Fruit fly (Drosophila melanogaster) whole organism, embryonic: Measurements from ENCODE around the gene SKIP.

ENCODE experiments used
- Blimp-1 ChIP-seq: fragments of 200-800 bp; sonication (Bioruptor generic); optimal IDR thresholded peaks from 3 replicates; lab custom pipeline; 2018; ENCODE audit warnings: missing biosample characterization, missing genetic modification characterization, mild to moderate bottlenecking, moderate library complexity, missing genetic modification reagents
- C15 ChIP-seq: fragments of 200-800 bp; sonication (Bioruptor generic); IDR thresholded peaks from 3 replicates; pipeline ENCODE4 v1.3.6; 2022; ENCODE audit warnings: missing biosample characterization, missing genetic modification characterization
- CG11560 ChIP-seq: fragments of 200-800 bp; sonication (Bioruptor generic); IDR thresholded peaks from 3 replicates; pipeline ENCODE4 v1.3.6; 2022; ENCODE audit warnings: missing biosample characterization, missing genetic modification characterization
- CG12155 ChIP-seq: fragments of 200-800 bp; sonication (Bioruptor generic); optimal IDR thresholded peaks from 3 replicates; lab custom pipeline; 2016; ENCODE audit warnings: missing biosample characterization, missing genetic modification characterization
- CG12744 ChIP-seq: fragments of 200-800 bp; sonication (Bioruptor generic); optimal IDR thresholded peaks from 2 replicates; lab custom pipeline; 2016; ENCODE audit warnings: missing biosample characterization, missing genetic modification characterization
- CG12942 ChIP-seq: fragments of 200-800 bp; sonication (Bioruptor generic); optimal IDR thresholded peaks from 3 replicates; lab custom pipeline; 2016; ENCODE audit warnings: missing biosample characterization, missing genetic modification characterization
- CG14050 ChIP-seq: fragments of 200-800 bp; sonication (Bioruptor generic); IDR thresholded peaks from 3 replicates; pipeline ENCODE4 v1.3.6; 2022; ENCODE audit warnings: missing biosample characterization, missing genetic modification characterization
- CG1529 ChIP-seq: fragments of 200-800 bp; sonication (Bioruptor generic); optimal IDR thresholded peaks from 3 replicates; lab custom pipeline; 2018; ENCODE audit warnings: missing biosample characterization, missing genetic modification characterization
- CG15479 ChIP-seq: fragments of 200-800 bp; sonication (Bioruptor generic); optimal IDR thresholded peaks from 3 replicates; lab custom pipeline; 2019; ENCODE audit warnings: missing biosample characterization, mild to moderate bottlenecking, missing genetic modification characterization, moderate library complexity
- CG17829 ChIP-seq: fragments of 200-800 bp; optimal IDR thresholded peaks from 2 replicates; lab custom pipeline; 2019; ENCODE audit warnings: missing biosample characterization, mild to moderate bottlenecking, missing genetic modification characterization, moderate library complexity
- CG1792 ChIP-seq: fragments of 200-800 bp; sonication (Bioruptor generic); optimal IDR thresholded peaks from 2 replicates; lab custom pipeline; 2016; ENCODE audit warnings: missing biosample characterization, missing genetic modification characterization
- CG2678 ChIP-seq: fragments of 200-800 bp; sonication (Bioruptor generic); optimal IDR thresholded peaks from 3 replicates; lab custom pipeline; 2019; ENCODE audit warnings: missing biosample characterization, mild to moderate bottlenecking, missing genetic modification characterization, moderate library complexity
- CG4820 ChIP-seq: fragments of 200-800 bp; sonication (Bioruptor generic); optimal IDR thresholded peaks from 3 replicates; lab custom pipeline; 2016; ENCODE audit warnings: missing biosample characterization, missing genetic modification characterization
- CG5245 ChIP-seq: fragments of 200-800 bp; sonication (Bioruptor generic); optimal IDR thresholded peaks from 3 replicates; lab custom pipeline; 2016; ENCODE audit warnings: missing biosample characterization, missing genetic modification characterization
- CG7987 ChIP-seq: fragments of 200-800 bp; sonication (Bioruptor generic); optimal IDR thresholded peaks from 2 replicates; lab custom pipeline; 2018; ENCODE audit warnings: missing biosample characterization, mild to moderate bottlenecking, missing genetic modification characterization, moderate library complexity
- CG8924 ChIP-seq: fragments of 200-800 bp; optimal IDR thresholded peaks from 3 replicates; lab custom pipeline; 2019; ENCODE audit warnings: missing biosample characterization, mild to moderate bottlenecking, missing genetic modification characterization, moderate library complexity
- CG9437 ChIP-seq: fragments of 200-800 bp; sonication (Bioruptor generic); optimal IDR thresholded peaks from 2 replicates; lab custom pipeline; 2018; ENCODE audit warnings: missing biosample characterization, mild to moderate bottlenecking, missing genetic modification characterization
- CG9876 ChIP-seq: fragments of 200-800 bp; sonication (Bioruptor generic); optimal IDR thresholded peaks from 2 replicates; lab custom pipeline; 2016; ENCODE audit warnings: missing biosample characterization, missing genetic modification characterization
- Camta ChIP-seq: fragments of 200-800 bp; sonication (Bioruptor generic); optimal IDR thresholded peaks from 2 replicates; lab custom pipeline; 2016; ENCODE audit warnings: missing biosample characterization, missing genetic modification characterization
- CrebB ChIP-seq: fragments of 200-800 bp; sonication (Bioruptor generic); optimal IDR thresholded peaks from 3 replicates; lab custom pipeline; 2018; ENCODE audit warnings: missing biosample characterization, mild to moderate bottlenecking, missing genetic modification characterization
- Dfd ChIP-seq, 2 experiments: fragments of >200 bp; optimal IDR thresholded peaks; 2 replicates each; lab custom pipeline; 2017; ENCODE audit warnings: missing biosample characterization in 2 of 2, missing genetic modification characterization in 2 of 2
- Fer1 ChIP-seq: fragments of 200-800 bp; sonication (Bioruptor generic); optimal IDR thresholded peaks from 2 replicates; lab custom pipeline; 2017; ENCODE audit warnings: missing biosample characterization, mild to moderate bottlenecking, missing genetic modification characterization
- GATAe ChIP-seq: fragments of 200-800 bp; sonication (Bioruptor generic); conservative IDR thresholded peaks from 2 replicates; pipeline ENCODE4 v1.3.6; 2022; ENCODE audit warnings: missing biosample characterization, missing genetic modification characterization
- Mad ChIP-seq: fragments of 200-800 bp; sonication (Bioruptor generic); optimal IDR thresholded peaks from 2 replicates; lab custom pipeline; 2016; ENCODE audit warnings: missing biosample characterization, missing genetic modification characterization
- Mrtf ChIP-seq: fragments of 200-800 bp; sonication (Bioruptor generic); IDR thresholded peaks from 3 replicates; pipeline ENCODE4 v1.3.6; 2022; ENCODE audit warnings: missing biosample characterization, missing genetic modification characterization
- Oli ChIP-seq: fragments of 200-800 bp; sonication (Bioruptor generic); optimal IDR thresholded peaks from 2 replicates; lab custom pipeline; 2018; ENCODE audit warnings: missing biosample characterization, mild to moderate bottlenecking, missing genetic modification characterization, moderate library complexity
- Pdp1 ChIP-seq, 2 experiments: fragments of 200-800 bp; sonication (Bioruptor generic); optimal IDR thresholded peaks; 3 replicates each; lab custom pipeline; 2016; ENCODE audit warnings: missing biosample characterization in 2 of 2, missing genetic modification characterization in 2 of 2, mild to moderate bottlenecking in 1 of 2, moderate library complexity in 1 of 2
- Scr ChIP-seq: fragments of 200-800 bp; sonication (Bioruptor generic); IDR thresholded peaks from 2 replicates; pipeline ENCODE4 v1.3.6; 2022; ENCODE audit warnings: missing biosample characterization, missing genetic modification characterization; ENCODE audit not compliant: partially characterized antibody
- Sry-β ChIP-seq: fragments of 200-800 bp; sonication (Bioruptor generic); optimal IDR thresholded peaks from 2 replicates; lab custom pipeline; 2018; ENCODE audit warnings: missing biosample characterization, mild to moderate bottlenecking, missing genetic modification characterization, moderate library complexity
- Usf ChIP-seq: fragments of 200-800 bp; sonication (Bioruptor generic); optimal IDR thresholded peaks from 2 replicates; lab custom pipeline; 2017; ENCODE audit warnings: missing genotype, missing biosample characterization, missing genetic modification characterization
- ac ChIP-seq: fragments of 200-800 bp; sonication (Bioruptor generic); optimal IDR thresholded peaks from 3 replicates; lab custom pipeline; 2017; ENCODE audit warnings: missing biosample characterization, mild to moderate bottlenecking, missing genetic modification characterization
- cg ChIP-seq: fragments of 200-800 bp; sonication (Bioruptor generic); optimal IDR thresholded peaks from 3 replicates; lab custom pipeline; 2019; ENCODE audit warnings: missing biosample characterization, mild to moderate bottlenecking, missing genetic modification characterization, moderate library complexity
- corto ChIP-seq: fragments of 200-800 bp; sonication (Bioruptor generic); optimal IDR thresholded peaks from 2 replicates; lab custom pipeline; 2016; ENCODE audit warnings: missing biosample characterization, mild to moderate bottlenecking, missing genetic modification characterization, moderate library complexity
- dpn ChIP-seq, 2 experiments: fragments of 200-800 bp; sonication (Bioruptor generic); optimal IDR thresholded peaks; 3 replicates each; lab custom pipeline; 2016; ENCODE audit warnings: missing biosample characterization in 2 of 2, missing genetic modification characterization in 2 of 2
- fd3F ChIP-seq: fragments of 200-800 bp; sonication (Bioruptor generic); optimal IDR thresholded peaks from 2 replicates; lab custom pipeline; 2018; ENCODE audit warnings: missing biosample characterization, mild to moderate bottlenecking, missing genetic modification characterization, moderate library complexity
- gcm2 ChIP-seq: fragments of 200-800 bp; sonication (Bioruptor generic); optimal IDR thresholded peaks from 2 replicates; lab custom pipeline; 2016; ENCODE audit warnings: missing biosample characterization, missing genetic modification characterization
- gsb ChIP-seq: fragments of 200-800 bp; sonication (Bioruptor generic); IDR thresholded peaks from 2 replicates; pipeline ENCODE4 v1.3.6; 2022; ENCODE audit warnings: missing biosample characterization, missing genetic modification characterization
- ind ChIP-seq: fragments of 200-800 bp; sonication (Bioruptor generic); optimal IDR thresholded peaks from 3 replicates; lab custom pipeline; 2016; ENCODE audit warnings: missing biosample characterization, missing genetic modification characterization
- jigr1 ChIP-seq: fragments of 200-800 bp; sonication (Bioruptor generic); IDR thresholded peaks from 3 replicates; pipeline ENCODE4 v1.3.6; 2022; ENCODE audit warnings: missing biosample characterization, missing genetic modification characterization
- jumu ChIP-seq: fragments of 200-800 bp; sonication (Bioruptor generic); optimal IDR thresholded peaks from 3 replicates; lab custom pipeline; 2016; ENCODE audit warnings: missing biosample characterization, missing genetic modification characterization
- lmd ChIP-seq: fragments of 200-800 bp; sonication (Bioruptor generic); IDR thresholded peaks from 2 replicates; pipeline ENCODE4 v1.3.6; 2022; ENCODE audit warnings: missing biosample characterization, missing genetic modification characterization
- odd ChIP-seq: fragments of 200-800 bp; sonication (Bioruptor generic); optimal IDR thresholded peaks from 2 replicates; lab custom pipeline; 2017; ENCODE audit warnings: missing biosample characterization, mild to moderate bottlenecking, missing genetic modification characterization
- peb ChIP-seq: fragments of 200-800 bp; sonication (Bioruptor generic); IDR thresholded peaks from 2 replicates; pipeline ENCODE4 v1.3.6; 2022; ENCODE audit warnings: missing biosample characterization, missing genetic modification characterization
- ranshi ChIP-seq: fragments of 200-800 bp; sonication (Bioruptor generic); IDR thresholded peaks from 2 replicates; pipeline ENCODE4 v1.3.6; 2022; ENCODE audit warnings: missing biosample characterization, missing genetic modification characterization
- sd ChIP-seq: fragments of 200-800 bp; sonication (Bioruptor generic); optimal IDR thresholded peaks from 3 replicates; lab custom pipeline; 2018; ENCODE audit warnings: missing biosample characterization, mild to moderate bottlenecking, missing genetic modification characterization, moderate library complexity
- sens-2 ChIP-seq: fragments of 200-800 bp; sonication (Bioruptor generic); IDR thresholded peaks from 2 replicates; pipeline ENCODE4 v1.3.6; 2022; ENCODE audit warnings: missing biosample characterization, missing genetic modification characterization
- slbo ChIP-seq: fragments of 200-800 bp; sonication (Bioruptor generic); IDR thresholded peaks from 2 replicates; pipeline ENCODE4 v1.3.6; 2022; ENCODE audit warnings: missing biosample characterization, missing genetic modification characterization
- wek ChIP-seq: fragments of 200-800 bp; sonication (Bioruptor generic); optimal IDR thresholded peaks from 3 replicates; lab custom pipeline; 2018; ENCODE audit warnings: missing biosample characterization, mild to moderate bottlenecking, missing genetic modification characterization, moderate library complexity
- z ChIP-seq: fragments of 200-800 bp; sonication (Bioruptor generic); IDR thresholded peaks from 3 replicates; pipeline ENCODE4 v1.3.6; 2022; ENCODE audit warnings: missing biosample characterization, missing genetic modification characterization
- zen2 ChIP-seq: fragments of 200-800 bp; sonication (Bioruptor generic); IDR thresholded peaks from 3 replicates; pipeline ENCODE4 v1.3.6; 2022; ENCODE audit warnings: missing biosample characterization, missing genetic modification characterization; ENCODE audit not compliant: partially characterized antibody
- zf30C ChIP-seq: fragments of 200-800 bp; sonication (Bioruptor generic); optimal IDR thresholded peaks from 3 replicates; lab custom pipeline; 2018; ENCODE audit warnings: missing biosample characterization, mild to moderate bottlenecking, missing genetic modification characterization

The SKIP gene

dm6 chr3R:22139113-22139512, 5.5 kb downstream of the SKIP start (continued):
- TF ChIP-seq sd (tag; lab: Kevin White, UChicago) (no peak), jigr1 (GFP tag; lab: Robert Waterston, UW) (0 out of 3 replicates have a peak, but pooled peaks have one; percentile 35), CG17829 (peak; percentile 71), gsb (GFP tag; lab: Robert Waterston, UW) (no peak), Scr (no peak), CG12744 (GFP tag; lab: Kevin White, UChicago) (no peak), Pdp1 (GFP tag; optimal IDR thresholded peaks at IDR 0.05; lab: Kevin White, UChicago) (peak; percentile 50 to 60), sens-2 (GFP tag; lab: Robert Waterston, UW) (peak; percentile 78; the same call in 1 of the 2 replicates), jumu (peak; percentile 74), Blimp-1 (GFP tag; lab: Kevin White, UChicago) (peak; percentile 71), GATAe (GFP tag; lab: Robert Waterston, UW) (no peak), z (GFP tag; lab: Robert Waterston, UW) (peak; percentile 64; the same call in 1 of the 3 replicates), CG15479 (no peak), cg (no peak), CrebB (tag; lab: Kevin White, UChicago) (peak; percentile 16), odd (GFP tag; lab: Kevin White, UChicago) (peak; percentile 35), CG9437 (GFP tag; lab: Kevin White, UChicago) (peak; percentile 2), C15 (no peak), CG7987 (GFP tag; lab: Kevin White, UChicago) (no peak), dpn (GFP tag; optimal IDR thresholded peaks at IDR 0.05; lab: Kevin White, UChicago) (peak; percentile 42 to 49), Fer1 (no peak), CG4820 (GFP tag; lab: Kevin White, UChicago) (peak; percentile 66), CG12942 (GFP tag; lab: Kevin White, UChicago) (peak; percentile 33), CG5245 (GFP tag; lab: Kevin White, UChicago) (peak; percentile 81), CG9876 (GFP tag; lab: Kevin White, UChicago) (peak; percentile 42), CG1792 (GFP tag; lab: Kevin White, UChicago) (no peak), gcm2 (GFP tag; lab: Kevin White, UChicago) (no peak), ind (peak; percentile 83), lmd (peak; percentile 75), wek (GFP tag; lab: Kevin White, UChicago) (no peak), Dfd (GFP tag; optimal IDR thresholded peaks at IDR 0.05; lab: Kevin White, UChicago) (no peak), ac (GFP tag; lab: Kevin White, UChicago) (peak; percentile 67), zf30C (GFP tag; lab: Kevin White, UChicago) (no peak), CG1529 (GFP tag; lab: Kevin White, UChicago) (peak; percentile 58), Camta (GFP tag; lab: Kevin White, UChicago) (peak; percentile 67), corto (GFP tag; lab: Kevin White, UChicago) (no peak), fd3F (GFP tag; lab: Kevin White, UChicago) (no peak), Sry-β (no peak), CG11560 (tag; lab: Robert Waterston, UW) (no peak), slbo (GFP tag; lab: Robert Waterston, UW) (peak; percentile 68), ranshi (GFP tag; lab: Robert Waterston, UW) (peak; percentile 78), Mrtf (no peak), Mad (GFP tag; lab: Kevin White, UChicago) (peak; percentile 42), CG8924 (tag; lab: Kevin White, UChicago) (peak; percentile 44), zen2 (GFP tag; lab: Robert Waterston, UW) (no peak), Usf (peak; percentile 7), CG14050 (GFP tag; lab: Robert Waterston, UW) (peak; percentile 51; the same call in 2 of the 3 replicates), CG2678 (peak; percentile 55), Oli (peak; percentile 70), CG12155 (no peak), peb (GFP tag; lab: Robert Waterston, UW) (0 out of 2 replicates have a peak, but pooled peaks have one; percentile 64)
